Fruit fly (Drosophila melanogaster) whole organism, embryonic: Measurements from ENCODE around the gene MtnB.

Experiments used
- Abd-B ChIP-seq: fragments of 200-800 bp; sonication (Bioruptor generic); optimal IDR thresholded peaks from 2 replicates; lab custom pipeline; 2018; ENCODE audit warnings: missing biosample characterization, mild to moderate bottlenecking, missing genetic modification characterization, moderate library complexity
- Asciz ChIP-seq: fragments of 200-800 bp; sonication (Bioruptor generic); optimal IDR thresholded peaks from 2 replicates; lab custom pipeline; 2017; ENCODE audit warnings: missing biosample characterization, mild to moderate bottlenecking, missing genetic modification characterization, missing genetic modification reagents
- CG11247 ChIP-seq: fragments of 200-800 bp; sonication (Bioruptor generic); IDR thresholded peaks from 2 replicates; pipeline ENCODE4 v1.3.6; 2022; ENCODE audit warnings: missing biosample characterization, missing genetic modification characterization
- CG11398 ChIP-seq: fragments of 200-800 bp; sonication (Bioruptor generic); optimal IDR thresholded peaks from 2 replicates; lab custom pipeline; 2016; ENCODE audit warnings: missing biosample characterization, missing genetic modification characterization
- CG15601 ChIP-seq: fragments of 200-800 bp; sonication (Bioruptor generic); optimal IDR thresholded peaks from 3 replicates; lab custom pipeline; 2019; ENCODE audit warnings: missing biosample characterization, mild to moderate bottlenecking, missing genetic modification characterization, moderate library complexity
- CG15696 ChIP-seq: fragments of 200-800 bp; sonication (Bioruptor generic); optimal IDR thresholded peaks from 2 replicates; lab custom pipeline; 2019; ENCODE audit warnings: missing biosample characterization, mild to moderate bottlenecking, missing genetic modification characterization, moderate library complexity
- CG1603 ChIP-seq: fragments of 200-800 bp; sonication (Bioruptor generic); optimal IDR thresholded peaks from 2 replicates; lab custom pipeline; 2019; ENCODE audit warnings: missing biosample characterization, mild to moderate bottlenecking, missing genetic modification characterization, moderate library complexity
- CG18599 ChIP-seq: fragments of 200-800 bp; sonication (Bioruptor generic); optimal IDR thresholded peaks from 3 replicates; lab custom pipeline; 2017; ENCODE audit warnings: missing biosample characterization, missing genetic modification characterization, mild to moderate bottlenecking, moderate library complexity, missing genetic modification reagents
- CG18619 ChIP-seq: fragments of 200-800 bp; sonication (Bioruptor generic); optimal IDR thresholded peaks from 3 replicates; lab custom pipeline; 2017; ENCODE audit warnings: missing biosample characterization, mild to moderate bottlenecking, missing genetic modification characterization
- CG2120 ChIP-seq: fragments of 200-800 bp; sonication (Bioruptor generic); optimal IDR thresholded peaks from 3 replicates; lab custom pipeline; 2016; ENCODE audit warnings: missing biosample characterization, missing genetic modification characterization
- CG30431 ChIP-seq: fragments of 200-800 bp; sonication (Bioruptor generic); optimal IDR thresholded peaks from 2 replicates; lab custom pipeline; 2017; ENCODE audit warnings: missing biosample characterization, missing genetic modification characterization
- CG31441 ChIP-seq: fragments of 200-800 bp; sonication (Bioruptor generic); IDR thresholded peaks from 2 replicates; pipeline ENCODE4 v1.3.6; 2022; ENCODE audit warnings: missing biosample characterization, missing genetic modification characterization
- CG3163 ChIP-seq: fragments of 200-800 bp; sonication (Bioruptor generic); optimal IDR thresholded peaks from 3 replicates; lab custom pipeline; 2016; ENCODE audit warnings: missing biosample characterization, missing genetic modification characterization
- CG6683 ChIP-seq: fragments of 200-800 bp; sonication (Bioruptor generic); optimal IDR thresholded peaks from 2 replicates; lab custom pipeline; 2017; ENCODE audit warnings: missing biosample characterization, mild to moderate bottlenecking, missing genetic modification characterization, missing genetic modification reagents
- CG6791 ChIP-seq: fragments of 200-800 bp; sonication (Bioruptor generic); IDR thresholded peaks from 3 replicates; pipeline ENCODE4 v1.3.6; 2022; ENCODE audit warnings: missing biosample characterization, missing genetic modification characterization; ENCODE audit not compliant: partially characterized antibody
- CG8281 ChIP-seq: fragments of 200-800 bp; sonication (Bioruptor generic); optimal IDR thresholded peaks from 2 replicates; lab custom pipeline; 2018; ENCODE audit warnings: missing biosample characterization, mild to moderate bottlenecking, missing genetic modification characterization, moderate library complexity
- CkIIα-i1 ChIP-seq: fragments of 200-800 bp; sonication (Bioruptor generic); IDR thresholded peaks from 2 replicates; pipeline ENCODE4 v1.3.6; 2022; ENCODE audit warnings: missing biosample characterization, missing genetic modification characterization
- CrebB ChIP-seq: fragments of 200-800 bp; sonication (Bioruptor generic); optimal IDR thresholded peaks from 3 replicates; lab custom pipeline; 2018; ENCODE audit warnings: missing biosample characterization, mild to moderate bottlenecking, missing genetic modification characterization
- D19A ChIP-seq: fragments of 200-800 bp; optimal IDR thresholded peaks from 3 replicates; lab custom pipeline; 2019; ENCODE audit warnings: missing biosample characterization, mild to moderate bottlenecking, missing genetic modification characterization, moderate library complexity
- D19B ChIP-seq: fragments of 200-800 bp; sonication (Bioruptor generic); optimal IDR thresholded peaks from 2 replicates; lab custom pipeline; 2017; ENCODE audit warnings: missing biosample characterization, mild to moderate bottlenecking, missing genetic modification characterization
- Dbx ChIP-seq: fragments of 200-800 bp; sonication (Bioruptor generic); IDR thresholded peaks from 3 replicates; pipeline ENCODE4 v1.3.6; 2022; ENCODE audit warnings: missing biosample characterization, missing genetic modification characterization
- HLH54F ChIP-seq: fragments of 200-800 bp; sonication (Bioruptor generic); optimal IDR thresholded peaks from 3 replicates; lab custom pipeline; 2016; ENCODE audit warnings: missing biosample characterization, missing genetic modification characterization
- HmgD ChIP-seq: fragments of 200-800 bp; sonication (Bioruptor generic); optimal IDR thresholded peaks from 3 replicates; lab custom pipeline; 2016; ENCODE audit warnings: missing biosample characterization, missing genetic modification characterization
- Hr51 ChIP-seq, 2 experiments: fragments of 200-800 bp; sonication (Bioruptor generic); optimal IDR thresholded peaks; 2 replicates in 1 of 2; 3 replicates in 1 of 2; lab custom pipeline; 2016 to 2018; ENCODE audit warnings: missing biosample characterization in 2 of 2, missing genetic modification characterization in 2 of 2, mild to moderate bottlenecking in 1 of 2, moderate library complexity in 1 of 2
- Hr78 ChIP-seq, 2 experiments: fragments of 200-800 bp in 1 of 2; fragments of >200 bp in 1 of 2; sonication (Bioruptor generic) in 1 of 2; optimal IDR thresholded peaks; 2 replicates each; lab custom pipeline; 2017 to 2019; ENCODE audit warnings: missing biosample characterization in 2 of 2, missing genetic modification characterization in 2 of 2, mild to moderate bottlenecking in 1 of 2, moderate library complexity in 1 of 2
- Myb ChIP-seq: fragments of 200-800 bp; sonication (Bioruptor generic); optimal IDR thresholded peaks from 2 replicates; lab custom pipeline; 2016; ENCODE audit warnings: missing biosample characterization, missing genetic modification characterization
- NC2β ChIP-seq: fragments of 200-800 bp; sonication (Bioruptor generic); optimal IDR thresholded peaks from 2 replicates; lab custom pipeline; 2016; ENCODE audit warnings: missing biosample characterization, missing genetic modification characterization
- Opbp ChIP-seq: fragments of 200-800 bp; sonication (Bioruptor generic); IDR thresholded peaks from 3 replicates; pipeline ENCODE4 v1.3.6; 2022; ENCODE audit warnings: missing biosample characterization, missing genetic modification characterization; ENCODE audit not compliant: partially characterized antibody
- Rfx ChIP-seq: fragments of 200-800 bp; sonication (Bioruptor generic); IDR thresholded peaks from 2 replicates; pipeline ENCODE4 v1.3.6; 2022; ENCODE audit warnings: missing biosample characterization, missing genetic modification characterization
- Rx ChIP-seq: fragments of 200-800 bp; sonication (Bioruptor generic); IDR thresholded peaks from 2 replicates; pipeline ENCODE4 v1.3.6; 2022; ENCODE audit warnings: missing biosample characterization, missing genetic modification characterization
- Usf ChIP-seq: fragments of 200-800 bp; sonication (Bioruptor generic); optimal IDR thresholded peaks from 2 replicates; lab custom pipeline; 2017; ENCODE audit warnings: missing genotype, missing biosample characterization, missing genetic modification characterization
- Vsx1 ChIP-seq: fragments of 200-800 bp; sonication (Bioruptor generic); optimal IDR thresholded peaks from 2 replicates; lab custom pipeline; 2017; ENCODE audit warnings: missing biosample characterization, mild to moderate bottlenecking, missing genetic modification characterization, missing genetic modification reagents
- ash1 ChIP-seq: fragments of 200-800 bp; sonication (Bioruptor generic); optimal IDR thresholded peaks from 2 replicates; lab custom pipeline; 2018; ENCODE audit warnings: missing biosample characterization, mild to moderate bottlenecking, missing genetic modification characterization
- crc ChIP-seq: fragments of 200-800 bp; sonication (Bioruptor generic); optimal IDR thresholded peaks from 2 replicates; lab custom pipeline; 2016; ENCODE audit warnings: missing biosample characterization, missing genetic modification characterization
- crp ChIP-seq, 2 experiments: fragments of 200-800 bp; sonication (Bioruptor generic); optimal IDR thresholded peaks; 2 replicates in 1 of 2; 3 replicates in 1 of 2; lab custom pipeline; 2017; ENCODE audit warnings: missing biosample characterization in 2 of 2, missing genetic modification characterization in 2 of 2, mild to moderate bottlenecking in 1 of 2, moderate library complexity in 1 of 2
- dan ChIP-seq: fragments of 200-800 bp; sonication (Bioruptor generic); IDR thresholded peaks from 2 replicates; pipeline ENCODE4 v1.3.6; 2022; ENCODE audit warnings: missing biosample characterization, missing genetic modification characterization
- exex ChIP-seq: fragments of 200-800 bp; sonication (Bioruptor generic); optimal IDR thresholded peaks from 4 replicates; lab custom pipeline; 2018; ENCODE audit warnings: missing biosample characterization, mild to moderate bottlenecking, missing genetic modification characterization, moderate library complexity
- fd3F ChIP-seq: fragments of 200-800 bp; sonication (Bioruptor generic); optimal IDR thresholded peaks from 2 replicates; lab custom pipeline; 2018; ENCODE audit warnings: missing biosample characterization, mild to moderate bottlenecking, missing genetic modification characterization, moderate library complexity
- grau ChIP-seq: fragments of 200-800 bp; optimal IDR thresholded peaks from 3 replicates; lab custom pipeline; 2019; ENCODE audit warnings: missing biosample characterization, mild to moderate bottlenecking, missing genetic modification characterization, moderate library complexity
- hkb ChIP-seq, 2 experiments: fragments of 200-800 bp in 1 of 2; fragments of >200 bp in 1 of 2; sonication (Bioruptor generic) in 1 of 2; IDR thresholded peaks in 1 of 2; optimal IDR thresholded peaks in 1 of 2; 2 replicates each; pipeline versions ENCODE4 v1.3.6 to Lab custom; 2017 to 2022; ENCODE audit warnings: missing biosample characterization in 1 of 2, missing genetic modification characterization in 1 of 2
- jing ChIP-seq: fragments of 200-800 bp; sonication (Bioruptor generic); optimal IDR thresholded peaks from 2 replicates; lab custom pipeline; 2018; ENCODE audit warnings: missing biosample characterization, mild to moderate bottlenecking, missing genetic modification characterization
- lab ChIP-seq: fragments of 200-800 bp; sonication (Bioruptor generic); optimal IDR thresholded peaks from 3 replicates; lab custom pipeline; 2017; ENCODE audit warnings: missing biosample characterization, missing genetic modification characterization, mild to moderate bottlenecking, moderate library complexity, missing genetic modification reagents
- phol ChIP-seq: fragments of 200-800 bp; sonication (Bioruptor generic); optimal IDR thresholded peaks from 3 replicates; lab custom pipeline; 2018; ENCODE audit warnings: missing biosample characterization, mild to moderate bottlenecking, missing genetic modification characterization, moderate library complexity
- scrt ChIP-seq: fragments of 200-800 bp; sonication (Bioruptor generic); optimal IDR thresholded peaks from 2 replicates; lab custom pipeline; 2018; ENCODE audit warnings: missing biosample characterization, mild to moderate bottlenecking, missing genetic modification characterization, moderate library complexity
- sd ChIP-seq: fragments of 200-800 bp; sonication (Bioruptor generic); optimal IDR thresholded peaks from 3 replicates; lab custom pipeline; 2018; ENCODE audit warnings: missing biosample characterization, mild to moderate bottlenecking, missing genetic modification characterization, moderate library complexity
- sima ChIP-seq: fragments of 200-800 bp; sonication (Bioruptor generic); optimal IDR thresholded peaks from 2 replicates; lab custom pipeline; 2016; ENCODE audit warnings: missing biosample characterization, missing genetic modification characterization
- tx ChIP-seq: fragments of 200-800 bp; sonication (Bioruptor generic); optimal IDR thresholded peaks from 2 replicates; lab custom pipeline; 2016; ENCODE audit warnings: missing biosample characterization, missing genetic modification characterization
- vvl ChIP-seq: fragments of 200-800 bp; sonication (Bioruptor generic); IDR thresholded peaks from 2 replicates; pipeline ENCODE4 v1.3.6; 2022; ENCODE audit warnings: missing biosample characterization, missing genetic modification characterization

Gene MtnB

DNA sequence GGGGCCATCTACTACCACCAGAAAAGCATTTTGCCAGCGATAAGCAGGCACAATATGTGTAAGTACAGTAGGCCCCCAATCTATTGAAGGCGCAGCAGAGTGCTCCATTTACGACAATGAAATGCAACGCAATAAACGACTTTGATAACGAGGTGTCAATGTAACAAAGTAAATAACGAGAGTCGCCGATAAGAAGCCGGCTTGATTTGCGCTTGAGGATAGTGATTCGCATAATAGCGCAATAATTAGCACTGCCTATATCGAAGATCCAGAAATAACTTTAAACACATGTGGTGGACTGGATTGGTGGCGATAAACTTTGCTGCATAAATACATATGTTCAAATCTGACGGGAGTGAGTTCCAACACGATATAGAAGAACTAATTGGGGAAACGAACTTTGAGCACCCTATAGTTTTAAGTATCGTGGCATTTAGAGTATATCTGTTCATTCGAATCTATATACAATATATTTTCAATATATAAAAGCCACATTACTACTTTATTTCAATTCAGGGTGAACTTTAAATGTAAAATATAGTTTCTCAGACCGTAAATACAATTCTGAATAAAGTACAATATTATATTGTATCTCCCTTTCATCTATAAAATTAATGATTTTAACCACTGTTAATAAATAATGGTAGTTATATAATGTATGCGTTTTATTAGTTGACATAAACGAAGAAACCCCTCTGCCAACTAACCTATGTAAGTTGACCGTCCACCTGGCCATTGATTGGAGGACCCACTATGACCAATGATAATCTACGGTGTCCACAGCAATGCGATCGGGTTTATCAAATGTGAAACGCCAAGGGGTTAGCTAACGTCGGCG is 45.7 kb upstream of the MtnB start (continued):
- no peak for TF ChIP-seq CG8281 (tag; lab: Kevin White, UChicago)
- TF ChIP-seq sd = no peak
- no peak for TF ChIP-seq CG15601 (tag; lab: Kevin White, UChicago)
- TF ChIP-seq CG18619 (GFP tag; lab: Kevin White, UChicago) = no peak
- TF ChIP-seq exex (tag; lab: Kevin White, UChicago) = peak; percentile 63
- TF ChIP-seq D19B (GFP tag; lab: Kevin White, UChicago) = peak; percentile 84
- no peak for TF ChIP-seq crp (GFP tag; optimal IDR thresholded peaks at IDR 0.05; lab: Kevin White, UChicago)
- no peak for TF ChIP-seq hkb (optimal IDR thresholded peaks at IDR 0.05; lab: Kevin White, UChicago)
- no peak for TF ChIP-seq hkb (GFP tag; IDR thresholded peaks at IDR 0.05; lab: Robert Waterston, UW)
- no peak for TF ChIP-seq NC2β (GFP tag; lab: Kevin White, UChicago)
- TF ChIP-seq Asciz = no peak
- no peak for TF ChIP-seq Myb
- TF ChIP-seq vvl (GFP tag; lab: Robert Waterston, UW) = peak; percentile 34
- TF ChIP-seq CG11398 (GFP tag; lab: Kevin White, UChicago) = no peak
- TF ChIP-seq CkIIα-i1 (GFP tag; lab: Robert Waterston, UW) = no peak
- TF ChIP-seq Vsx1 (GFP tag; lab: Kevin White, UChicago) = no peak
- TF ChIP-seq Usf (GFP tag; lab: Kevin White, UChicago) = no peak
- no peak for TF ChIP-seq Hr51 (GFP tag; optimal IDR thresholded peaks at IDR 0.05; lab: Kevin White, UChicago)
- TF ChIP-seq crc (GFP tag; lab: Kevin White, UChicago) = no peak
- TF ChIP-seq CG31441 (GFP tag; lab: Robert Waterston, UW) = no peak
- no peak for TF ChIP-seq scrt (GFP tag; lab: Kevin White, UChicago)
- TF ChIP-seq grau (tag; lab: Kevin White, UChicago) = peak; percentile 88
- peak; percentile 64 for TF ChIP-seq lab (GFP tag; lab: Kevin White, UChicago)
- TF ChIP-seq ash1 (GFP tag; lab: Kevin White, UChicago) = no peak
- TF ChIP-seq CG11247 = no peak
- peak; percentile 40 for TF ChIP-seq CG2120
- TF ChIP-seq dan (GFP tag; lab: Robert Waterston, UW) = no peak
- peak; percentile 27 for TF ChIP-seq CG18599
- TF ChIP-seq CG6791 (GFP tag; lab: Robert Waterston, UW) = no peak
- peak; percentile 8 for TF ChIP-seq D19A
- no peak for TF ChIP-seq tx (GFP tag; lab: Kevin White, UChicago)
- no peak for TF ChIP-seq CG30431 (GFP tag; lab: Kevin White, UChicago)
- TF ChIP-seq Opbp (GFP tag; lab: Robert Waterston, UW) = no peak
- TF ChIP-seq HLH54F (GFP tag; lab: Kevin White, UChicago) = no peak
- no peak for TF ChIP-seq CG6683
- TF ChIP-seq jing (GFP tag; lab: Kevin White, UChicago) = no peak
- no peak for TF ChIP-seq CG15696 (tag; lab: Kevin White, UChicago)
- TF ChIP-seq phol (tag; lab: Kevin White, UChicago) = no peak
- TF ChIP-seq Rfx (GFP tag; lab: Robert Waterston, UW) = peak; percentile 47; the same call in 1 of the 2 replicates
- TF ChIP-seq Abd-B (GFP tag; lab: Kevin White, UChicago) = no peak
- TF ChIP-seq CG3163 (GFP tag; lab: Kevin White, UChicago) = no peak
- no peak for TF ChIP-seq CrebB (tag; lab: Kevin White, UChicago)
- no peak for TF ChIP-seq sima (GFP tag; lab: Kevin White, UChicago)
- TF ChIP-seq Rx (GFP tag; lab: Robert Waterston, UW) = no peak
- peak; percentile 12 for TF ChIP-seq CG1603
- TF ChIP-seq fd3F (GFP tag; lab: Kevin White, UChicago) = no peak
- TF ChIP-seq Hr78 (GFP tag; optimal IDR thresholded peaks at IDR 0.05; lab: Kevin White, UChicago) = no peak
- TF ChIP-seq HmgD (GFP tag; lab: Kevin White, UChicago) = no peak
- peak; percentile 14; the same call in 1 of the 3 replicates for TF ChIP-seq Dbx
